Worm (Caenorhabditis elegans) whole organism, mixed stage, embryonic: Measurements from ENCODE around the gene mec-5.

Experiments used
- blmp-1 ChIP-seq: fragments of 150-350 bp; optimal IDR thresholded peaks from 2 replicates; lab custom pipeline; 2014; ENCODE audit warnings: missing biosample characterization, missing genetic modification characterization
- drap-1 ChIP-seq: fragments of 200-800 bp; sonication (Bioruptor generic); optimal IDR thresholded peaks from 3 replicates; lab custom pipeline; 2018; ENCODE audit warnings: mild to moderate bottlenecking, missing genetic modification characterization, missing compliant biosample characterization
- elt-1 ChIP-seq: sonication (generic microtip); optimal IDR thresholded peaks from 2 replicates; lab custom pipeline; 2017; ENCODE audit warnings: missing genetic modification characterization, mild to moderate bottlenecking, missing compliant biosample characterization, antibody characterized with exemption, moderate library complexity, borderline replicate concordance; ENCODE audit not compliant: insufficient read depth
- elt-3 ChIP-seq: fragments of 150-350 bp; optimal IDR thresholded peaks from 2 replicates; lab custom pipeline; 2014; ENCODE audit warnings: missing biosample characterization, missing genetic modification characterization
- lin-13 ChIP-seq: fragments of 150-350 bp; optimal IDR thresholded peaks from 2 replicates; lab custom pipeline; 2014; ENCODE audit warnings: missing biosample characterization, missing genetic modification characterization
- mls-2 ChIP-seq: sonication (generic microtip); optimal IDR thresholded peaks from 2 replicates; lab custom pipeline; 2016; ENCODE audit warnings: mild to moderate bottlenecking, missing genetic modification characterization, moderate library complexity, missing compliant biosample characterization
- nhr-12 ChIP-seq: fragments of 150-350 bp; optimal IDR thresholded peaks from 2 replicates; lab custom pipeline; 2014; ENCODE audit warnings: missing biosample characterization, missing genetic modification characterization
- nhr-237 ChIP-seq: fragments of 150-350 bp; optimal IDR thresholded peaks from 2 replicates; lab custom pipeline; 2014; ENCODE audit warnings: missing biosample characterization, missing genetic modification characterization
- nhr-28 ChIP-seq: fragments of 150-350 bp; optimal IDR thresholded peaks from 2 replicates; lab custom pipeline; 2014; ENCODE audit warnings: missing biosample characterization, missing genetic modification characterization
- pha-4 ChIP-seq: fragments of 150-350 bp; optimal IDR thresholded peaks from 2 replicates; lab custom pipeline; 2018; ENCODE audit warnings: missing biosample characterization, missing genetic modification reagents, missing genetic modification characterization
- snpc-4 ChIP-seq: fragments of 150-350 bp; optimal IDR thresholded peaks from 2 replicates; lab custom pipeline; 2014; ENCODE audit warnings: missing biosample characterization, missing genetic modification characterization
- unc-62 ChIP-seq: fragments of 150-350 bp; optimal IDR thresholded peaks from 2 replicates; lab custom pipeline; 2014; ENCODE audit warnings: missing biosample characterization, missing genetic modification reagents, missing genetic modification characterization
- zip-8 ChIP-seq: fragments of 150-350 bp; optimal IDR thresholded peaks from 2 replicates; lab custom pipeline; 2014; ENCODE audit warnings: missing biosample characterization, missing genetic modification characterization

ce11 chrX:15923440-15923839 lies 20.4 kb upstream of the mec-5 start, which contains the start of gene F31B9.3:
- TF ChIP-seq nhr-237 (tag; lab: Kevin White, UChicago), result no peak
- TF ChIP-seq lin-13, result no peak
- TF ChIP-seq pha-4, result no peak
- TF ChIP-seq snpc-4 (tag; lab: Kevin White, UChicago), result no peak
- TF ChIP-seq elt-1 (tag; lab: Kevin White, UChicago), result no peak
- no peak for TF ChIP-seq nhr-28 (tag; lab: Kevin White, UChicago)
- no peak for TF ChIP-seq blmp-1
- TF ChIP-seq drap-1, result no peak
- TF ChIP-seq elt-3 (tag; lab: Kevin White, UChicago), result no peak
- TF ChIP-seq mls-2 (tag; lab: Kevin White, UChicago), result no peak
- TF ChIP-seq unc-62 (GFP tag; lab: Kevin White, UChicago), result no peak
- no peak for TF ChIP-seq zip-8 (tag; lab: Kevin White, UChicago)
- no peak for TF ChIP-seq nhr-12 (tag; lab: Kevin White, UChicago)
